Worm (Caenorhabditis elegans): ENCODE measurements around the gene znf-474.

znf-474 gene

DNA sequence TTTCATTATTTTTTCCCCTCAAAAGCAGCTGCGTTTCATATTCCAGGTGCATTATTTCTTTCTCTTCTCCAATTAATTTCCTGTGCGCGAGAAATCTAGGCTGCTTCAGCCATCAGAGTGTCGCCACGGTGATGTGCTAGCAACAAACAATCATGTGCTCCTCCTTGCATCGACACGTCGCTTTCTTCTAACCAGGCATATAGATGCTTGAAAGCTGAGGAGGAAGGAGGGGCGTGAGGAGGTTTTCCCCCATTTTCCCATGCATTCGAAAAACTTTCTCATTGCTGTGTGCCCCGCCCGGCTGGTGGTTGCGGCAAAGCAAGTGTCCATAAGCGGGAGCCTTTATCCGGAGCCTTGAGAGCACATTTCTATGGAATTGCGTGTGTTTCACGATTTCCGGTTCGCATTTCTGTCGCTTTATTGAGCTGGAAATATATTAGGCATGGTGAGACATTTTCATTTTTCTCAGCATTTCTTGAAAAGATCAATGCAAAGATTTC lies at the start of gene znf-474:
TSS of gene znf-474 (plus strand) at position 287 of the 500 bp plus-strand sequence.
- TF ChIP-seq unc-62 (GFP tag; optimal IDR thresholded peaks at IDR 0.05): no peak

DNA sequence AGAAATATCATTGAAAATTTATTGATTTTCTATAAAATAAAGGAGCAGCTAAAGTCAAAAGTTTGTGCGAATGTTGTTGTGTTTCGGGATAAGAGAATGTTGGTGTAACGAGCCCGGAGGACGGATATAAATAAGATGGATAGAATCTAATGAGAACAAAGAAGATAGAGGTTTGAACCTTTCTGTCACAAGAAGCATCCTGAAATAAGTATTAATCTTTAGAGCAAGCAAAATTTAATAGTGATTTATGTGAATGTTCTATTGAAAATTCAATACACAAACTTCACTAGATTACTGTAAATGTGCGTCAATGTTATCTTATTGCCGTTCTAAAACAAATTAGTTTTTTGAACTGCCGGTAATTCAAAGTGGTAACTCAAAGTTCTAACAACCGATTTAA lies 46.0 kb upstream of the znf-474 start, which contains the start of gene W03G11.3:
TSS of gene W03G11.3 (minus strand) at position 101 of the 400 bp plus-strand sequence.
- no peak for TF ChIP-seq unc-62 (GFP tag; optimal IDR thresholded peaks at IDR 0.05)

DNA sequence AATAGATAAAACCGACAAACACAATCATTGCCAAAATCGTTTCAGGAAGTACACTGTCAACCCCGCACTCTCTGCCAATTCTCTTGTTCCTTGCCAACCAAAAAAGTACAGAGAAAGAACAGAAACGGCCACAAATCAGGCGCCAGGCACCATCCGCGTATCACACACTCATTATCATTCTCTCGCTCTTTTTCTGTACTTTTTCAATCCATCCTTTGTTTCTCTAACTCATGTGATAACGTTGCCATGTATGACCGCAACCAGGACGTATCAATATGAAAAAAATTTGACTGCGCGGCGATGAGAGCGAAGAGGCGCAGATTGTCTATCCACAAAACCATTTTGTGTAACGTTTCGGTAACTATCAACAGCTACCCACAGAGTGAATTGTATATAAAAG lies 45.1 kb upstream of the znf-474 start, which contains the start of gene col-181:
TSS of gene col-181 (plus strand) at position 301 of the 400 bp plus-strand sequence.
- TF ChIP-seq unc-62 (GFP tag; optimal IDR thresholded peaks at IDR 0.05): no peak

DNA sequence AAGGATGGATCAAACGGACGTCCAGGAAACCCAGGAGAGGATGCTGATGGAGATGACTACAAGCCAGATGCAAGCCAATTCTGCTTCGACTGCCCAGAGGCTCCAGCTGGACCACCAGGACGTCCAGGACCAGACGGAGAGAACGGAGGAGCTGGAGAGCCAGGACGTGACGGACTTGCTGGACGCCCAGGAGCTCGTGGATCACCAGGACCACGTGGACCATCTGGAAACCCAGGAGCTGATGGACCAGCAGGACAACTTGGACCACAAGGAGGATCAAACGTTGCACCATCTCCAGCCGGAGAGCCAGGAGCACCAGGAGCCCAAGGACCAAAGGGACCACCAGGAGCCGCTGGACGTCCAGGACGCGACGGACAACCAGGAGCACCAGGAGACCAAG lies 44.3 kb upstream of the znf-474 start:
- TF ChIP-seq unc-62 (GFP tag; optimal IDR thresholded peaks at IDR 0.05): no peak

DNA sequence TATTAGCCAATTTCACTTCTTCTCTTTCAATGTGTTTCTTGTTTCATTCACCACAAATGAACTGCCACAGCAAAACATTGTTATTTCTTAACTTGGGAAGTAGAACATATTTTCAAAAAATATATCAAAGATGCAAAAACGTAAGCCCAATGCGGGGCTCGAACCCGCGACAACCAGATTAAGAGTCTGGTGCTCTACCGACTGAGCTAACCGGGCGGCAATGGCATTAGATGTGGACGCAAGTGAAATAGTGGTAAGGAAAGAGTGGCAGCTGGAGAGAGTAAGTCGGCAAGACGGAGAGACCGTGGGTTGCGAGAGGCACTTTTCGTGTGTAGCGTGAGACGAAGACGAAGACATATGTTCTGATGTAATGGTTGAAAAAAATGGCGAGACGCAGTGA lies 43.7 kb upstream of the znf-474 start:
- TF ChIP-seq unc-62 (GFP tag; optimal IDR thresholded peaks at IDR 0.05): no peak

DNA sequence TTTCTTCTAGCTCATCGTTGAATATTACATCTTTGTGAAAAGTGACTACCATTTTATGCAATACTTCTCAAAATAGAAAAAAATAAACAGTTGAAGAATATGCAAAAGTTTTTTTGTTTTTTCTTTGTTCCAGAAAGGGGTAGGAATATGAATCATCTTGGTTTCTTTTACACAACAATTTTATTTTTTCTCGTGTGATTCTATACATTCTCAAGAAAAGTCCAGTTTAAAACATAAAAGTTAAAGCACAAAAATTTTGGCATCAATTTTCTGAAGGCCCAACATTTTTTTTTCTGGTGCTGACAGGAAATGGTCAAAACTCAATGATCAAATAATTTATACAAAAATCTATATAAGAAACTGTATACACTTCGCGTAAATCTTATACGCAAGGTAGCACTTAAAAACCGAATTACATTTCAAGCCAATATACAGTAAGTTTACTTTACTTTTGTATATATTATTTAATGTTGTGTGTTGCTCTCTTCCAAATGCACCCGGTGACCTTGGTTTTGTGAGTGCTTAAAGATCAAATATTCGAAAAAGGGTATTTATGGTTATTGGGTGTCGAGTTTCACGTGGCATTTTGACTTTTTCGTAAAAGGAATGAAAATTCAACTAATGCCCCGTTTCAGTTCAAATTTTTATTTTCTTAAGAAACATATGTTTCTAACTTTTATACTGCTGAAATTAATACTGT lies 41.1 kb upstream of the znf-474 start, which contains the start of the genes W03G11.2 and lgc-13:
TSS of gene W03G11.2 (minus strand) at position 101 of the 700 bp plus-strand sequence.
TSS of gene lgc-13 (plus strand) at position 650 of the 700 bp plus-strand sequence.
- TF ChIP-seq unc-62 (GFP tag; optimal IDR thresholded peaks at IDR 0.05): no peak

DNA sequence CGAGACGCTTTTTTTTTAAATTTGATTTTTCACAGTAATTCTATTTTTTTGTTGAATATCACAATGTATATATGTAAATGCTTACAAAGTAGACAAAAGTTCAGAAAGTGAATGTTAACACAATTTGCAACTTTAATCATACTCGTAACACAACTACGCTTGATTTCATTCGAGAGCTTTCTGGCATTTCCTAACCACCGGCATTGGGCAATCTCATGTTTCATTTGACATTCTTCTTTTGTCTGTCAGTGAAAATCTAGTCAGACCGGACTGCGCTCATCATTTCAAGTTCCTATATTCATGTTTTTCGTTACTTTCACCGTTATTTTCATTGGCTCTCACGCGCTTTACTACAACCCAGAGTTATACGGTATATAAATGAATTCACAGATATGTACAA lies 38.5 kb upstream of the znf-474 start, which contains the start of gene lgc-14:
TSS of gene lgc-14 (plus strand) at position 301 of the 400 bp plus-strand sequence.
- TF ChIP-seq unc-62 (GFP tag; optimal IDR thresholded peaks at IDR 0.05): no peak

DNA sequence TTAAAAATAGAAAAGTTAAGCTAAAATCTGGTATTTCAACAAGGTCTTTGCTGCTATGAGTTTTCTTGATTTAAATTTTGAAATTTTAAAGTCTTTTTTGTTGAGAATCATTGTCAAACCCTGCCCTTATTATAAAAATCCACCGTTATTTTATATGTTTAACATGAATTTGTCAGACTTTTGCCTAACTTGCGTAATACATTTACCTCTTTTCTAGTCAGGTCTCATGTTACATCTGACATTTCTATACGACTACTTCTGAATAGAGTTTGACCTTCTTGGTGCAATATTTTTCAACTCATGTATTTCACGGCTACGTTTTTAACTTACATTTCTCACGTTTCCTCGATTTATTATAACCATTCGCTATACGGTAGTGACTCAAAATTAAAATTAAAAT lies 35.7 kb upstream of the znf-474 start, which contains the start of gene lgc-15:
TSS of gene lgc-15 (plus strand) at position 301 of the 400 bp plus-strand sequence.
- TF ChIP-seq unc-62 (GFP tag; optimal IDR thresholded peaks at IDR 0.05): no peak

DNA sequence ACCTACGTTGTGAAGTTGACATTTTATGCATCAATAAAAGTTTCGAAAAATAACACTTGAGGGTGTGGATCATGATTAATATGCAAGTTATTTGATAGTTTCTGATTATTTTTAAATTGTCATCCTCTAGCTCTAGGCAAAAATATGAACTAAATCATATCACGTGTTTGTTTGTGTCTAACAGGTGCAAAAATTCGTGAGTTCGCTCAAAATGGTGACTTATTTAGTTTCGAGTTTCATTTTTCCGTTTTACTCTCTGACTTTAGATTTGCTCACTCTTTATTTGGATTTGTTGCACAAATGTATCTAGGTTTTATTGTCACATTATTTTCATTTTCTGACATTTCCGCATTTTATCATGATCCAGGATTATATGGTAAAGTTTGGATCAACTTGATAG lies 31.4 kb upstream of the znf-474 start, which contains the start of gene lgc-16:
TSS of gene lgc-16 (plus strand) at position 301 of the 400 bp plus-strand sequence.
- no peak for TF ChIP-seq unc-62 (GFP tag; optimal IDR thresholded peaks at IDR 0.05)

DNA sequence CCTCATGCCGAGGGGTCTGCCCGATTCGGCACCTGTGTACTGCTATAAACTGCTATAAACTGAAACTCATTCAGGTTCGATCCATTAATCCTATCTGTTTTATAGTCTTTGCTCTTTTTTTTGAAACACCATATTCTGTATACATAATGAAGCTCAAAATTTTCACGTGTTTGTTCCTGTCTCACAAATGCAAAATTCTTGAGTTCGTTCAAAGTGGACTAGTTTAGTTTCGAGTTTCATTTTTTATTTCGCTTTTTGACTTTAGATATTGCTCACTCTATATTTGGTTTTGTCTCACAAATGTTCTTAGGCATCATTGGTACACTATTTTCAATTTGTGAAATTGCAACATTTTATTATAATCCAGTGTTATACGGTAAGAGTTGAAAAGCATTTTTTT lies 28.4 kb upstream of the znf-474 start, which contains the start of gene lgc-17:
TSS of gene lgc-17 (plus strand) at position 301 of the 400 bp plus-strand sequence.
- no peak for TF ChIP-seq unc-62 (GFP tag; optimal IDR thresholded peaks at IDR 0.05)

DNA sequence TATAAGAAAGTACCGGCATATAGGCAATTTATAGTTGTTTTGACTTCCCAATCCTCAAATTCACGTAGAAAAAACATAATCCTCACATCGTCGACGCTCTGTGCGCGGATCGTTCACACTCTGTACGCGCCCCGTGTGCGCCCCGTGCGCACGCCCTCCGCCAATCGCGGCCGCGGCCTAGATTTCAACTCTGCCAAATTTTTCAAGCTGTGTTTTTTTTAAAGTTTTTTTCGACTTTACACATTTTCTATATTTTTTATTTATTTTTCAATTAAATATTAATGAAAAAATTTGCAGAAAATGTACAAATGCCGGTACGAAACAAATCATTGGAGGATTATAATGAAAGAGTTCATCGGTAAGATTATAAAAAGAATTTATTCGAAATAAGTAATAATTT lies 26.6 kb upstream of the znf-474 start, which contains the start of gene T01H10.11:
TSS of gene T01H10.11 (plus strand) at position 301 of the 400 bp plus-strand sequence.
- no peak for TF ChIP-seq unc-62 (GFP tag; optimal IDR thresholded peaks at IDR 0.05)

DNA sequence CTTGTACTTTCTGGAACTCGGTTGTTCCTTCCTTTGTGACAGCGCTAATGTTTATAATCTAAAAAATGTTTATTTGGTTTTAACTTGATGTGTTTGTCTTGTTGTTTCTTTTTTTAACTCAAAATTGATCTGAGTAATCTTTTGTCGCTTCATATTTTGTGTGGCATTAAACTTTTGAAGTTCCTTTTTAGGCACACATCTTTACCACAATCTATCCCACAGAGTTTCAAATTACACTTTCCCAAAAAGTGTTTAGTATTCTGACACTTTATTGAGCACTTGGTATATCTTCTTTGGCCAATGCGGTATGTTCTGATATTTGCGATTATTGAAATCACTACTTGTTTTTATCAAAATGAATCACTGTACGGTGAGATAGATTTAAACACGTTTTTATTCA lies 24.4 kb upstream of the znf-474 start, which contains the start of gene lgc-18:
TSS of gene lgc-18 (plus strand) at position 301 of the 400 bp plus-strand sequence.
- TF ChIP-seq unc-62 (GFP tag; optimal IDR thresholded peaks at IDR 0.05): no peak

DNA sequence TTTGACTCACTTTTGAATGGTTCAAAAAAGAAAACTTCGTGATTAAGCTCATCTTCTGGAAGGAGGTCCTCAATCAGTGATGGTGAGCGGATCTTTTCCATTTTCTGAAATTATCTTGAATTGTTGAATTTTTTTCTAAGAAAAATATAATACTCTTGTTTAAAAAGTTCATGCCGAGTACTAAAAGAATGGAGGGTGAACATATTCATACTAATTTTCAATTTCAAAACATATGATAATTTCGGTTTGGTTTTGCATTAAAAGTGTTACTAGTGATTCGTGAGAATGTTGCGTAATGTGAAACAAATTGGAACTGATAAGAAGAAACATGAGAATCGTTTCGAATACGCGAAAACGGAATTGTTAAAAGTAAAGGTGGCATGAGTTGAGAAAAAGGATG lies 8.7 kb upstream of the znf-474 start, which contains the start of gene lyst-1:
TSS of gene lyst-1 (minus strand) at position 101 of the 400 bp plus-strand sequence.
- no peak for TF ChIP-seq unc-62 (GFP tag; optimal IDR thresholded peaks at IDR 0.05)

DNA sequence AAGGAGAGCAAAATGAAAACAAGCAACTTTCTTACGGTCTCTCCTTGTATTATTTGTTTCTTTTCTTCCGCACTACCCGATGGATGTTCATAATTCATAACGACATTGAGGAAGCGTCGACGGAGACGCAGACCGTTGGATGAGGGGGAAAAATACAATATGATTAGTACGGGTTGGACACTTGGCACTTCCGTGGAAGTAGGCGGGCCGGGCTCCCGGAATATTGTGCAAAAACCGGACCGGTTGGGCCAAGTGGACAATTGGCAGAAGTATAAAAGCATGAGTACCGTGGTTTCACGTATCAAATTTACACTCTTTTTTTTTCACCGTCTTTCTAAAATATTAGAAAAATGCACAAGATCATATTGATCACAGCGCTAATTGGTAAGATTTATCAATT lies 7.2 kb upstream of the znf-474 start, which contains the start of gene M153.3:
TSS of gene M153.3 (plus strand) at position 301 of the 400 bp plus-strand sequence.
- no peak for TF ChIP-seq unc-62 (GFP tag; optimal IDR thresholded peaks at IDR 0.05)

DNA sequence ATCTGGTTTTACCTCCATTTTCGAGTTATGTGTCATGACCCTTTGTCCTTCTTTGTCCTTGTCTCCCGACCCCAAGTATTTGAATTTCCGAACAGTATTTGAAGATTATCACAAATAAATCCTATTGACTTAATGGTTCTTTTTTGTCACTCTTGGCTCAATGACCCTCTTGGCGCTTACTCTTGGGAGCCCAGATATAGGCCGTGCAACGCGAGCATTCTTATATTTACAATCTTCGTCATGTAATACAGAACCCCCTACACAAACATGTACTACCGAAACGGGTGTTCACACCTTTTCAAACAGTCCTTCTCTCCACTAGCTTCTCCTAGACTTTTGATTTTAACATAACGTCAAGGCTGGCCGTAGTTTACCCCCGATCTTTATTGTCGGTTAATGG lies 6.0 kb upstream of the znf-474 start, which contains the start of gene M153.5:
TSS of gene M153.5 (plus strand) at position 301 of the 400 bp plus-strand sequence.
- TF ChIP-seq unc-62 (GFP tag; optimal IDR thresholded peaks at IDR 0.05): no peak

DNA sequence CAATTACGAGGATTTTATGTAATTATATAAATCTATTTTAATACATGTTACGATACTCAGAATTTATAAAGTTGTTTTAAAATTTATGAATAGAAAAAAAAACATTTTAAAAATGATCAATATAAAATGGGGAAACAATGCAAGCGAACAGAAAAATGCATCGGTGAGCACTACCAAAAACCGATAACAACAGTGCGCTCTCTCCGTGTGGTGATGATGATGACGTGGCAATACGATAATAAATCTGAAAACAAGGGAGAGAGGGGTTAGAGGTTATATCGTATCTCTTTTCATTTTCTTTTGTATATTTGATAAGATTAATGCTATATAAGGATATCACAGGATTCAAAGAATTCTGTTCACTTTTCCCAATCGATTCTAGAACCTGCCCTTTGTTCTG lies 3.8 kb upstream of the znf-474 start:
- TF ChIP-seq unc-62 (GFP tag; optimal IDR thresholded peaks at IDR 0.05): no peak
